Worm (Caenorhabditis elegans): ENCODE data around the gene Y39G8B.2.
"Not testable (repeated sequence)": the region's sequence is repeated elsewhere in the genome, so short reads cannot be mapped to it uniquely, and the experiment has no call there.

ce11 chrII:14021230-14021629, 45.2 kb upstream of the Y39G8B.2 start, which contains the start of gene F01D5.10:
- not testable (repeated sequence) for TF ChIP-seq skn-1 (tag; optimal IDR thresholded peaks at IDR 0.05); nhr-6 (tag; optimal IDR thresholded peaks at IDR 0.05); F37D6.2 (tag; optimal IDR thresholded peaks at IDR 0.05); fkh-10 (GFP tag; optimal IDR thresholded peaks at IDR 0.05); spr-3 (GFP tag; optimal IDR thresholded peaks at IDR 0.05); nhr-237 (tag; optimal IDR thresholded peaks at IDR 0.05)
